Worm (Caenorhabditis elegans) whole organism, L1 larva: ENCODE results near the gene mtm-3.
A peak's percentile ranks its signal among the peaks of the same experiment; 100 is the strongest.

Experiments
- C16A3.4 ChIP-seq: fragments of 150-350 bp; optimal IDR thresholded peaks from 2 replicates; lab custom pipeline; 2014; ENCODE audit warnings: missing biosample characterization, missing genetic modification characterization
- C34B4.2 ChIP-seq: sonication (generic microtip); optimal IDR thresholded peaks from 2 replicates; lab custom pipeline; 2017; ENCODE audit warnings: mild to moderate bottlenecking, missing genetic modification characterization, missing compliant biosample characterization
- F16B12.6 ChIP-seq: fragments of 150-350 bp; optimal IDR thresholded peaks from 2 replicates; lab custom pipeline; 2014; ENCODE audit warnings: missing biosample characterization, missing genetic modification characterization
- Y116A8C.19 ChIP-seq: sonication (generic microtip); optimal IDR thresholded peaks from 2 replicates; lab custom pipeline; 2016; ENCODE audit warnings: missing compliant biosample characterization, missing genetic modification characterization, borderline replicate concordance
- aha-1 ChIP-seq: fragments of 150-350 bp; optimal IDR thresholded peaks from 2 replicates; lab custom pipeline; 2014; ENCODE audit warnings: missing biosample characterization, missing genetic modification characterization
- alr-1 ChIP-seq: fragments of 200-800 bp; sonication (Bioruptor generic); optimal IDR thresholded peaks from 2 replicates; lab custom pipeline; 2018; ENCODE audit warnings: borderline replicate concordance, mild to moderate bottlenecking, missing genetic modification characterization, missing compliant biosample characterization
- ama-1 ChIP-seq: fragments of 150-350 bp; optimal IDR thresholded peaks from 2 replicates; lab custom pipeline; 2014
- blmp-1 ChIP-seq: fragments of 150-350 bp; optimal IDR thresholded peaks from 2 replicates; lab custom pipeline; 2014; ENCODE audit warnings: missing biosample characterization, missing genetic modification characterization
- ceh-63 ChIP-seq: fragments of 200-800 bp; sonication (Bioruptor generic); optimal IDR thresholded peaks from 2 replicates; lab custom pipeline; 2018; ENCODE audit warnings: mild to moderate bottlenecking, missing genetic modification characterization, missing compliant biosample characterization
- ceh-8 ChIP-seq: fragments of 200-800 bp; sonication (Bioruptor generic); optimal IDR thresholded peaks from 2 replicates; lab custom pipeline; 2018; ENCODE audit warnings: mild to moderate bottlenecking, missing genetic modification characterization, moderate library complexity, missing compliant biosample characterization
- ceh-82 ChIP-seq, 3 experiments: fragments of 150-350 bp in 1 of 3; sonication (generic microtip) in 2 of 3; optimal IDR thresholded peaks; 2 replicates each; lab custom pipeline; 2014 to 2017; ENCODE audit warnings: missing biosample characterization in 3 of 3, missing genetic modification characterization in 3 of 3
- ceh-88 ChIP-seq: fragments of 200-800 bp; sonication (Bioruptor generic); IDR thresholded peaks from 2 replicates; pipeline ENCODE4 v1.3.6; 2022; ENCODE audit warnings: missing genetic modification characterization, missing compliant biosample characterization
- ces-1 ChIP-seq: fragments of 150-350 bp; optimal IDR thresholded peaks from 2 replicates; lab custom pipeline; 2014; ENCODE audit warnings: missing biosample characterization, missing genetic modification reagents, missing genetic modification characterization
- dsc-1 ChIP-seq: sonication (generic microtip); optimal IDR thresholded peaks from 2 replicates; lab custom pipeline; 2016; ENCODE audit warnings: mild to moderate bottlenecking, missing genetic modification characterization, missing compliant biosample characterization
- efl-1 ChIP-seq, 4 experiments: fragments of 150-350 bp; optimal IDR thresholded peaks in 3 of 4; peaks in 1 of 4; 1 replicate in 1 of 4; 2 replicates in 3 of 4; lab custom pipeline; 2014; ENCODE audit warnings: missing biosample characterization in 2 of 4, missing genetic modification characterization in 2 of 4, missing genetic modification reagents in 2 of 4
- efl-3 ChIP-seq: fragments of 200-800 bp; sonication (Bioruptor generic); optimal IDR thresholded peaks from 2 replicates; lab custom pipeline; 2018; ENCODE audit warnings: mild to moderate bottlenecking, missing genetic modification characterization, missing compliant biosample characterization
- egl-13 ChIP-seq: sonication (generic microtip); optimal IDR thresholded peaks from 2 replicates; lab custom pipeline; 2016; ENCODE audit warnings: missing genotype, missing genetic modification reagents, missing genetic modification characterization, missing compliant biosample characterization
- egl-27 ChIP-seq, 2 experiments: fragments of 150-350 bp in 1 of 2; sonication (generic microtip); optimal IDR thresholded peaks; 3 replicates each; lab custom pipeline; 2017 to 2018; ENCODE audit warnings: missing biosample characterization in 2 of 2, missing genetic modification characterization in 2 of 2, missing genetic modification reagents in 2 of 2
- elt-2 ChIP-seq: sonication (generic microtip); optimal IDR thresholded peaks from 2 replicates; lab custom pipeline; 2016; ENCODE audit warnings: missing genetic modification characterization, mild to moderate bottlenecking, inconsistent platforms, missing compliant biosample characterization, missing genetic modification reagents
- elt-3 ChIP-seq, 6 experiments: fragments of 150-350 bp in 1 of 6; sonication (generic microtip); optimal IDR thresholded peaks; 2 replicates each; lab custom pipeline; 2017 to 2018; ENCODE audit warnings: missing biosample characterization in 6 of 6, missing genetic modification characterization in 6 of 6, inconsistent platforms in 1 of 6
- ets-5 ChIP-seq: fragments of 200-800 bp; sonication (Bioruptor generic); IDR thresholded peaks from 2 replicates; pipeline ENCODE4 v1.3.6; 2022; ENCODE audit warnings: missing genetic modification characterization, missing compliant biosample characterization
- fkh-4 ChIP-seq: sonication (generic microtip); optimal IDR thresholded peaks from 2 replicates; lab custom pipeline; 2016; ENCODE audit warnings: missing compliant biosample characterization, missing genetic modification characterization, borderline replicate concordance
- hpl-2 ChIP-seq: fragments of 150-350 bp; optimal IDR thresholded peaks from 2 replicates; lab custom pipeline; 2014; ENCODE audit warnings: missing biosample characterization, missing genetic modification reagents, missing genetic modification characterization
- irx-1 ChIP-seq: sonication (generic microtip); optimal IDR thresholded peaks from 2 replicates; lab custom pipeline; 2016; ENCODE audit warnings: missing genetic modification characterization, missing compliant biosample characterization
- isw-1 ChIP-seq: fragments of 200-800 bp; sonication (Bioruptor generic); IDR thresholded peaks from 2 replicates; pipeline ENCODE4 v1.3.6; 2022; ENCODE audit warnings: missing genetic modification characterization, missing compliant biosample characterization
- jun-1 ChIP-seq: fragments of 150-350 bp; optimal IDR thresholded peaks from 2 replicates; lab custom pipeline; 2014; ENCODE audit warnings: missing biosample characterization, missing genetic modification reagents, missing genetic modification characterization
- lin-15B ChIP-seq: fragments of 150-350 bp; sonication (generic microtip); optimal IDR thresholded peaks from 3 replicates; lab custom pipeline; 2014; ENCODE audit warnings: missing biosample characterization, missing genetic modification characterization
- lin-35 ChIP-seq, 2 experiments: fragments of 150-350 bp; optimal IDR thresholded peaks; 2 replicates each; lab custom pipeline; 2014; ENCODE audit warnings: missing biosample characterization in 2 of 2, missing genetic modification characterization in 2 of 2, missing genetic modification reagents in 2 of 2
- lin-39 ChIP-seq: fragments of 150-350 bp; optimal IDR thresholded peaks from 2 replicates; lab custom pipeline; 2014; ENCODE audit warnings: missing biosample characterization, missing genetic modification reagents, missing genetic modification characterization
- lir-3 ChIP-seq: sonication (generic microtip); optimal IDR thresholded peaks from 2 replicates; lab custom pipeline; 2016; ENCODE audit warnings: mild to moderate bottlenecking, missing genetic modification characterization, moderate library complexity, missing compliant biosample characterization; ENCODE audit not compliant: poor library complexity
- mef-2 ChIP-seq: fragments of 150-350 bp; optimal IDR thresholded peaks from 2 replicates; lab custom pipeline; 2014; ENCODE audit warnings: missing biosample characterization, missing genetic modification characterization
- nhr-11 ChIP-seq: fragments of 150-350 bp; optimal IDR thresholded peaks from 2 replicates; lab custom pipeline; 2014; ENCODE audit warnings: missing biosample characterization, missing genetic modification characterization
- nhr-19 ChIP-seq: fragments of 200-800 bp; sonication (Bioruptor generic); conservative IDR thresholded peaks from 2 replicates; pipeline ENCODE4 v1.3.6; 2022; ENCODE audit warnings: missing genetic modification characterization, missing compliant biosample characterization
- nhr-20 ChIP-seq: sonication (generic microtip); optimal IDR thresholded peaks from 2 replicates; lab custom pipeline; 2016; ENCODE audit warnings: mild to moderate bottlenecking, missing genetic modification characterization, missing compliant biosample characterization
- nhr-47 ChIP-seq: sonication (generic microtip); optimal IDR thresholded peaks from 2 replicates; lab custom pipeline; 2016; ENCODE audit warnings: mild to moderate bottlenecking, missing genetic modification characterization, moderate library complexity, missing compliant biosample characterization
- nhr-71 ChIP-seq: sonication (generic microtip); optimal IDR thresholded peaks from 2 replicates; lab custom pipeline; 2016; ENCODE audit warnings: mild to moderate bottlenecking, missing genetic modification characterization, moderate library complexity, missing compliant biosample characterization
- nhr-76 ChIP-seq: sonication (generic microtip); optimal IDR thresholded peaks from 2 replicates; lab custom pipeline; 2017; ENCODE audit warnings: missing biosample characterization, missing genetic modification characterization
- nhr-77 ChIP-seq: fragments of 150-350 bp; optimal IDR thresholded peaks from 2 replicates; lab custom pipeline; 2014; ENCODE audit warnings: missing biosample characterization, missing genetic modification characterization
- nhr-90 ChIP-seq: sonication (generic microtip); optimal IDR thresholded peaks from 2 replicates; lab custom pipeline; 2016; ENCODE audit warnings: mild to moderate bottlenecking, missing genetic modification characterization, missing compliant biosample characterization; ENCODE audit not compliant: poor library complexity
- pag-3 ChIP-seq: sonication (generic microtip); optimal IDR thresholded peaks from 2 replicates; lab custom pipeline; 2017; ENCODE audit warnings: missing genetic modification characterization, mild to moderate bottlenecking, missing compliant biosample characterization, antibody characterized with exemption, borderline replicate concordance; ENCODE audit not compliant: insufficient read depth
- pax-3 ChIP-seq: fragments of 200-800 bp; sonication (Bioruptor generic); optimal IDR thresholded peaks from 2 replicates; lab custom pipeline; 2018; ENCODE audit warnings: mild to moderate bottlenecking, missing genetic modification characterization, moderate library complexity, missing compliant biosample characterization
- pqm-1 ChIP-seq: sonication (generic microtip); optimal IDR thresholded peaks from 3 replicates; lab custom pipeline; 2017; ENCODE audit warnings: missing biosample characterization, missing genetic modification characterization
- rnt-1 ChIP-seq: sonication (generic microtip); optimal IDR thresholded peaks from 2 replicates; lab custom pipeline; 2016; ENCODE audit warnings: mild to moderate bottlenecking, missing genetic modification characterization, moderate library complexity, missing compliant biosample characterization
- snu-23 ChIP-seq: sonication (generic microtip); optimal IDR thresholded peaks from 2 replicates; lab custom pipeline; 2016; ENCODE audit warnings: missing genetic modification characterization, missing compliant biosample characterization
- sox-4 ChIP-seq: sonication (generic microtip); optimal IDR thresholded peaks from 2 replicates; lab custom pipeline; 2016; ENCODE audit warnings: missing genetic modification characterization, missing compliant biosample characterization
- tbx-2 ChIP-seq: sonication (generic microtip); optimal IDR thresholded peaks from 2 replicates; lab custom pipeline; 2016; ENCODE audit warnings: missing genetic modification characterization, missing compliant biosample characterization
- unc-130 ChIP-seq: fragments of 150-350 bp; optimal IDR thresholded peaks from 2 replicates; lab custom pipeline; 2017; ENCODE audit warnings: missing biosample characterization, missing genetic modification characterization, inconsistent platforms
- unc-62 ChIP-seq: fragments of 150-350 bp; optimal IDR thresholded peaks from 2 replicates; lab custom pipeline; 2014; ENCODE audit warnings: missing biosample characterization, missing genetic modification reagents, missing genetic modification characterization
- unc-86 ChIP-seq: sonication (generic microtip); optimal IDR thresholded peaks from 2 replicates; lab custom pipeline; 2016; ENCODE audit warnings: missing genetic modification characterization, missing compliant biosample characterization
- xbp-1 ChIP-seq: sonication (generic microtip); optimal IDR thresholded peaks from 2 replicates; lab custom pipeline; 2016; ENCODE audit warnings: missing genetic modification characterization, missing compliant biosample characterization
- zag-1 ChIP-seq: fragments of 150-350 bp; optimal IDR thresholded peaks from 2 replicates; lab custom pipeline; 2014; ENCODE audit warnings: missing biosample characterization, missing genetic modification characterization
- ztf-11 ChIP-seq, 2 experiments: sonication (generic microtip); optimal IDR thresholded peaks; 2 replicates each; lab custom pipeline; 2016 to 2017; ENCODE audit warnings: missing genetic modification characterization in 2 of 2, missing biosample characterization in 1 of 2, missing compliant biosample characterization in 1 of 2

The mtm-3 gene

DNA sequence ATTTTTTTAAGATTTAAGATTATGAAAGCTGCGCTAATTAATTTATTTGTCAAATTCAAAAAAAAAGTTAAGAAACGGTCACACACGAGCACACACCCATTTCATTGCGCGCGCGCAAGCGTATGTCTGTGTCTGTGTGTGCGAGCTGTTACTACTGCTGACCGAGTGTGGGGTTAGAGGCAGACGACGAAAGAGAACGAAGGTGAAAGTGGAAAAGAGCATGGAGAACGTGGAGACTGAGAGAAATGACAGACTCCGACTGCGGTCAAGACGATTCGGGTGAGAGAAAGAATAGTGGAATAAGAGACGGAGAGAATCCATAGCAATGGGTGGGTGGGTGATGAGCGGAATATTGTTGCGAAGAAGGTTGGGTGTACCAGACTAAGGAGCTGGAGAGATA lies 19.9 kb upstream of the mtm-3 start:
- TF ChIP-seq pax-3 (tag; lab: Kevin White, UChicago) (no peak), tbx-2 (tag; lab: Kevin White, UChicago) (peak; percentile 62), dsc-1 (tag; lab: Kevin White, UChicago) (peak; percentile 20), efl-1 (optimal IDR thresholded peaks at IDR 0.05; lab: Kevin White, UChicago) (peak; percentile 66 to 72), efl-1 (GFP tag; optimal IDR thresholded peaks at IDR 0.05 in 1 of 2; lab: Kevin White, UChicago) (peak; percentile 33 to 79), ceh-88 (GFP tag; lab: Robert Waterston, UW) (no peak), ces-1 (no peak), nhr-20 (tag; lab: Kevin White, UChicago) (peak; percentile 75), unc-62 (GFP tag; lab: Kevin White, UChicago) (no peak), elt-2 (tag; lab: Kevin White, UChicago) (no peak), mef-2 (tag; lab: Kevin White, UChicago) (no peak), unc-86 (peak; percentile 44), F16B12.6 (tag; lab: Kevin White, UChicago) (peak; percentile 43), egl-27 (tag; optimal IDR thresholded peaks at IDR 0.05; lab: Kevin White, UChicago) (no peak), irx-1 (tag; lab: Kevin White, UChicago) (no peak), isw-1 (peak; percentile 42; the same call in 1 of the 2 replicates), C16A3.4 (tag; lab: Kevin White, UChicago) (peak; percentile 48), Y116A8C.19 (tag; lab: Kevin White, UChicago) (no peak), nhr-47 (tag; lab: Kevin White, UChicago) (peak; percentile 69), aha-1 (tag; lab: Kevin White, UChicago) (no peak), lin-39 (tag; lab: Kevin White, UChicago) (no peak), ceh-8 (no peak), fkh-4 (tag; lab: Kevin White, UChicago) (no peak), nhr-76 (tag; lab: Kevin White, UChicago) (no peak), zag-1 (tag; lab: Kevin White, UChicago) (no peak), pqm-1 (tag; lab: Kevin White, UChicago) (no peak), nhr-71 (peak; percentile 79), elt-3 (tag; optimal IDR thresholded peaks at IDR 0.05; lab: Kevin White, UChicago) (peak in 2 of 6 experiments; percentile 10 to 33), jun-1 (tag; lab: Kevin White, UChicago) (peak; percentile 25), nhr-77 (peak; percentile 45), ama-1 (lab: Kevin White, UChicago) (no peak), unc-130 (tag; lab: Kevin White, UChicago) (no peak), ets-5 (GFP tag; lab: Robert Waterston, UW) (no peak), lin-15B (tag; lab: Kevin White, UChicago) (no peak), xbp-1 (tag; lab: Kevin White, UChicago) (peak; percentile 56), ceh-82 (tag; optimal IDR thresholded peaks at IDR 0.05; lab: Kevin White, UChicago) (peak; percentile 28 to 69 (median 35)), nhr-11 (no peak), lin-35 (GFP tag; optimal IDR thresholded peaks at IDR 0.05; lab: Kevin White, UChicago) (peak; percentile 44 to 78), nhr-19 (GFP tag; lab: Robert Waterston, UW) (peak; percentile 50), blmp-1 (tag; lab: Kevin White, UChicago) (peak; percentile 100), ceh-63 (GFP tag; lab: Kevin White, UChicago) (no peak), snu-23 (peak; percentile 82), hpl-2 (no peak), alr-1 (tag; lab: Kevin White, UChicago) (no peak), pag-3 (tag; lab: Kevin White, UChicago) (no peak), lir-3 (tag; lab: Kevin White, UChicago) (no peak), efl-3 (GFP tag; lab: Kevin White, UChicago) (no peak), sox-4 (no peak), nhr-90 (tag; lab: Kevin White, UChicago) (peak; percentile 34), ztf-11 (tag; optimal IDR thresholded peaks at IDR 0.05; lab: Kevin White, UChicago) (peak in 1 of 2 experiments; percentile 36), C34B4.2 (tag; lab: Kevin White, UChicago) (no peak), egl-13 (tag; lab: Kevin White, UChicago) (no peak), rnt-1 (tag; lab: Kevin White, UChicago) (peak; percentile 86)
